Fruit fly (Drosophila melanogaster): ENCODE results near the gene CAH3.

Gene CAH3

DNA sequence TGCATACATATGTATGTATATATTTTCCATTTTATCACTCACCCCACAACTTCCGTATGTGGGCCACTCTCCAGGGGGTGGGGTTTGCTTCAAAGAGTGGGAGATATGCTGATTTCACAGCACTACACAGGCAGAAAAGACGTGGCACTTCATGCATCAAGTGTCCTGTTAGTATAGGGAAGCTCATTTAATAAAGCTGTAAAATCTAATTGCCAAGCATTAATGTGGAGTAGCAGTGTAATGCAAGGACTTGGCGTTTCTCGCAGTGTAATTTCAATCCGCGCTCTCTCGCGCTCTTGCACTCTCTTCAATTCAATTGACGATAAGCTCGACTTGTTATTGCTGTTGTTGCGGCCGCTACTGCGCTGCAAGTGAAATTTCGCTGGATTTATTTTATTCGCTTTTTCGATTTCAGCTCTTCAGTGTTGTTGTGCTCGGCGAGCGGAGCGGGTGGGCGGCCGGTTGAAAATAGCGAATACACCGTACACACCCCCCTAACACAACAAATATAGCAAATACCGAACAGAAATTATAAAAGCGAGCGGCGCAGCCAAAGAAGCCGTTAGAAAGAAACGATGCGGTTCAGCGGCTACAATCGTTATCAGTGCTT lies 28.3 kb downstream of the CAH3 start, which contains the start of gene Hexo2:
Hexo2 (plus strand) TSS at position 419 of the 610 bp plus-strand sequence.
- TF ChIP-seq CG15710 (tag; optimal IDR thresholded peaks at IDR 0.05) (peak; percentile 93), CG17806 (tag; optimal IDR thresholded peaks at IDR 0.05) (peak; percentile 93), D1 (tag; optimal IDR thresholded peaks at IDR 0.05) (peak; percentile 54), gl (tag; optimal IDR thresholded peaks at IDR 0.05) (peak; percentile 89), Ets98B (GFP tag; IDR thresholded peaks at IDR 0.05) (peak; percentile 99), Pif1A (GFP tag; optimal IDR thresholded peaks at IDR 0.05) (peak; percentile 97), CG32121 (GFP tag; IDR thresholded peaks at IDR 0.05) (peak; percentile 98), Snoo (tag; optimal IDR thresholded peaks at IDR 0.05) (peak; percentile 99), EcR (GFP tag; optimal IDR thresholded peaks at IDR 0.05) (peak; percentile 17), rn (GFP tag; IDR thresholded peaks at IDR 0.05) (peak; percentile 98), CG8301 (tag; optimal IDR thresholded peaks at IDR 0.05) (peak; percentile 96), CG8159 (tag; optimal IDR thresholded peaks at IDR 0.05) (peak; percentile 91), CG12605 (GFP tag; IDR thresholded peaks at IDR 0.05) (peak; percentile 97), CG13204 (GFP tag; optimal IDR thresholded peaks at IDR 0.05) (peak; percentile 82), CG34367 (tag; optimal IDR thresholded peaks at IDR 0.05) (peak; percentile 94), CG9948 (tag; optimal IDR thresholded peaks at IDR 0.05) (peak; percentile 91), fd96Ca (GFP tag; IDR thresholded peaks at IDR 0.05) (peak; percentile 99), CG14655 (GFP tag; optimal IDR thresholded peaks at IDR 0.05) (peak; percentile 96), CG4496 (GFP tag; IDR thresholded peaks at IDR 0.05) (peak; percentile 99), Pif1B (GFP tag; optimal IDR thresholded peaks at IDR 0.05) (peak; percentile 94), CG10348 (GFP tag; IDR thresholded peaks at IDR 0.05) (peak; percentile 94)

DNA sequence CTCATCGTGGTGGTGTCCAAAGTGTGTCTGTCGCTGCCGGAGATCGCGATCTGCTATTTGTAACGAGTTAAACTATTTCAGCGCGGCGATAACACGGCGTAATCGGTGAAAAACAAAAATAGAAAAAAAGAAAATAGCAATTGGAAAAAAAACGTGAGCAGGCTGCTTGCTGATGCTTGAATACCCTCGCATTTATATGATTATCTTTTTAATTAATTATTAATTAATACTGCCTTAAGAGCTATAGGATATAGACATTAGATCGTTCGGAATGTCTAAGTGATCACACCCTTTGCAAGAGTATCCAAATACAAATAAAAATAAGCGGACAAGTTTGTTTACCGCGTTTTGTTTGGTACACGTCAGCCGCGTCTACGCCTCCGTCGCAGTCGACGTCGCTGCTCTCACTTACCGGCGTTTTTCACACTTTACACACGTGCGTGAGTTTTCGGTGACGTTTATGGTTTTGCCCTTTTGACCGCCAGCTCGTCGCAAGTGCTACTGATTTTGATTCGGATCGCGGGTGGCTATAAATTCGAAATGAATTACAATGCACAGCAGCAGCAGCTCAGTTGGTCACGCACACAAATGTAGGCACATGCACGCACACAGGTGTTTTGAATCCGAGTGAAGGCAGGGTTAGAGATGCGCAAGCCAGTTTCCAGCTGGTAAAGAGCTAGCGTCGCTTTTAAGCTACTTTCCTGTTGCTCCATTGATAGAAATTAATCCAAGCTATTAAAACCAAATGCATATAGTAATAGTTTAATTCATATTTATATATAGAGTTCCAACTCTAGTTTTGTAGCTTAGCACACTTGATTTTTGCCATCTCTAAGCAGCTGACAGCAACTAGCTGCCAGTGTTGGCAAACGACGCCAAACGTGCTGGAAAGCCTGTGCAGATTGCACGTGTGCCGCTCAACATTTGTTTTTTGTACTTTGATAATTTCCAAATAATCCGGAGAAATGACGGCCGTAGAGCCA lies 33.3 kb downstream of the CAH3 start, which contains the start of the genes CG2004 and CG1785:
CG2004 (minus strand) TSS at position 861 of the 983 bp plus-strand sequence.
CG1785 (plus strand) TSS at position 873 of the 983 bp plus-strand sequence.
- peak; percentile 96 for TF ChIP-seq fd96Ca (GFP tag; IDR thresholded peaks at IDR 0.05)
- TF ChIP-seq Pif1A (GFP tag; optimal IDR thresholded peaks at IDR 0.05) = peak; percentile 84
- peak; percentile 82 for TF ChIP-seq CG17806 (tag; optimal IDR thresholded peaks at IDR 0.05)
- TF ChIP-seq Snoo (tag; optimal IDR thresholded peaks at IDR 0.05) = peak; percentile 83
- peak; percentile 87 for TF ChIP-seq rn (GFP tag; IDR thresholded peaks at IDR 0.05)
- TF ChIP-seq CG34367 (tag; optimal IDR thresholded peaks at IDR 0.05) = peak; percentile 73
- peak; percentile 11 for TF ChIP-seq EcR (GFP tag; optimal IDR thresholded peaks at IDR 0.05)
- TF ChIP-seq CG12605 (GFP tag; IDR thresholded peaks at IDR 0.05) = peak; percentile 75
- no peak for TF ChIP-seq Pif1B (GFP tag; optimal IDR thresholded peaks at IDR 0.05)
- TF ChIP-seq CG32121 (GFP tag; IDR thresholded peaks at IDR 0.05) = peak; percentile 87
- TF ChIP-seq CG9948 (tag; optimal IDR thresholded peaks at IDR 0.05) = peak; percentile 79
- peak; percentile 91 for TF ChIP-seq Ets98B (GFP tag; IDR thresholded peaks at IDR 0.05)
- peak; percentile 85 for TF ChIP-seq CG15710 (tag; optimal IDR thresholded peaks at IDR 0.05)
- no peak for TF ChIP-seq CG13204 (GFP tag; optimal IDR thresholded peaks at IDR 0.05)
- TF ChIP-seq CG10348 (GFP tag; IDR thresholded peaks at IDR 0.05) = peak; percentile 65
- peak; percentile 77 for TF ChIP-seq CG8301 (tag; optimal IDR thresholded peaks at IDR 0.05)
- TF ChIP-seq CG14655 (GFP tag; optimal IDR thresholded peaks at IDR 0.05) = peak; percentile 35
- no peak for TF ChIP-seq D1 (tag; optimal IDR thresholded peaks at IDR 0.05)
- TF ChIP-seq gl (tag; optimal IDR thresholded peaks at IDR 0.05) = peak; percentile 69
- peak; percentile 94 for TF ChIP-seq CG4496 (GFP tag; IDR thresholded peaks at IDR 0.05)
- peak; percentile 82 for TF ChIP-seq CG8159 (tag; optimal IDR thresholded peaks at IDR 0.05)

DNA sequence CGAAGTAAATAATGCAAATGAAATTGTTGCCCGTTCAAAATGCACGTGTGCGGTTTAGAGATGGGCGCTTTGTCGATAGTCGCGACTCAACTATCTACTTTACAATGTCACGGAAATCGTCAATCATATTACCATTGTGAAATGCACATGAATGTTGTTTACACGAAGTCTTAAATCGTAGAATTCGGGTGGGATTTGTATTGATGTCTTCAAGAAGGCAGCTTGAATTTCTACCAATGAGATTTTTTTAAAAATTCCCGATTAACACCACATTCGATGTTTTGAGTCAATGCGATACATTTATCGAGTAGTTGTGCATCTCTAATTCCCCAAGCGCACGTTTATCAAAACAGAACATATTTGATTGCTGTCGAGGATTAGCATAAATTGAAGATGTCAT lies 39.2 kb downstream of the CAH3 start, which contains the start of gene CG1789:
CG1789 (plus strand) TSS at position 308 of the 400 bp plus-strand sequence.
- TF ChIP-seq CG15710 (tag; optimal IDR thresholded peaks at IDR 0.05) (peak; percentile 5), gl (tag; optimal IDR thresholded peaks at IDR 0.05) (no peak)

DNA sequence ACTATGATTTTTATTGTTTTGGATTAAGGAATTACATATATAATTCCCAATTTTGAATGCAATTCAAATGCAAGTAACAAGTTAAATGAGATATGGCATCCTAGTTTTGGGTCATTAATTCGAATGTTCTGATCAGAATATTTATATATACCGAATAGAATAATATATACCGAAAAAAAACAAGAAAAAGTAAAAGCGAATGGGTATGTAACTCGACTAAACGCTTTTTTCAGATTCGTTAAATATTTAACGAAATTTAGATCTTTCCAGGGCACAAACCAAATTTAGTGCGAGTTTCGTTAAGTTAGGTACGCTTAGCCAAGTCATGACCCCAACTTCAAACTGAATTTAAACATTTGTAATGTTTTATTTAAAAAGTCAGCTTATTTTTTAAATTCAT lies 40.4 kb downstream of the CAH3 start:
- TF ChIP-seq Pif1B (GFP tag; optimal IDR thresholded peaks at IDR 0.05) (no peak), Snoo (tag; optimal IDR thresholded peaks at IDR 0.05) (no peak), CG4496 (GFP tag; IDR thresholded peaks at IDR 0.05) (0 out of 3 replicates have a peak, but pooled peaks have one; percentile 23)

DNA sequence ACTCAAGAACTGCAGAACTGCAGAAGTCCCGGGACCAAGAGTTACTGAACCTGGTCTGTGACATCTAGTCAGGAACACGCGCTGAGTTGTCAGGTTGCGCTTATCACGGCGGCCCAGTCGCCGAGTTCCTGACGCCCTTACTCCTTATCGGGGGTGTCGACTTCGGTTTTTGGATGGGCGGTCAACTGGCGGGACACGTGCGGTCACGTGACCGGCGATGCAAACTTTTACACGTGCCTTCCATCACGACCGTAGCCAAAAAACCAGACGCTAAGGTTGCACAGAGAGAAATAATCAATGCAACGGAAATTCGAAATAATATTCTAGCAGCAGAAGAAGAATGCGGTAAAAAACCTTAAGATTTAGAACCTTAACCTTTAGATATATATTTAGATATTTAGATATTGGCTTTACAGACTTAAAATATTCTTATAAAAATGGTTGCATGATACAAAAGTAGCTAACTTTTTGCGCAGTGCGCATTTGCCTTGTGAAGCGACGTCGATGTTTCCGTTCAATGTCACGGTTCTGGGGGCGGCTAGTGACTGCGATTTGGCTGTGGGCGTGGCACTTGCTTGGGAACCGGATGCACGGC lies 42.4 kb downstream of the CAH3 start:
- TF ChIP-seq Pif1B (GFP tag; optimal IDR thresholded peaks at IDR 0.05) (no peak), CG8159 (tag; optimal IDR thresholded peaks at IDR 0.05) (no peak), CG32121 (GFP tag; IDR thresholded peaks at IDR 0.05) (no peak), gl (tag; optimal IDR thresholded peaks at IDR 0.05) (no peak), CG34367 (tag; optimal IDR thresholded peaks at IDR 0.05) (no peak), CG17806 (tag; optimal IDR thresholded peaks at IDR 0.05) (no peak), rn (GFP tag; IDR thresholded peaks at IDR 0.05) (no peak), CG12605 (GFP tag; IDR thresholded peaks at IDR 0.05) (no peak), CG9948 (tag; optimal IDR thresholded peaks at IDR 0.05) (no peak), CG10348 (GFP tag; IDR thresholded peaks at IDR 0.05) (no peak), CG13204 (GFP tag; optimal IDR thresholded peaks at IDR 0.05) (no peak), EcR (GFP tag; optimal IDR thresholded peaks at IDR 0.05) (no peak), Snoo (tag; optimal IDR thresholded peaks at IDR 0.05) (no peak), CG15710 (tag; optimal IDR thresholded peaks at IDR 0.05) (no peak), Pif1A (GFP tag; optimal IDR thresholded peaks at IDR 0.05) (no peak)
